Fruit fly (Drosophila melanogaster): ENCODE measurements around the gene Smyd4-2.

DNA sequence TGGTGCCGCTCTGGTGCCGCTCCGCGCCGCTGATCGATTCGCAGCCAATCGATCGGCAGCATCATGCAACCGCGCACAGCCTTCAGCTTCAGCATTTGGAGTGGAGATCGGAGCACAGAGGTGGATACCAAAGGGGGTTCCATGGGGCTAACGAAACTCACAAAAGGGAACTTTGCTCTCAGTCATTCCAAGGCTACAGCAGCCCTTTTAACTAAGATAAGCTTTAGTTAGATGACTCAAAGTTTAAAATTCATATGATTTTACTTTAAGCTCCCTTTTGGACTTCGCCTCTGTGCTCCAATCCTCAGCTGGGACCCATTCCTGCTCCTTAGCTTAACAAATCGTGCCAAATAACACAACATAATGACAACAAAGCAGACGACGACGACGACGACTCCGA, 18.7 kb upstream of the Smyd4-2 start:
- no peak for TF ChIP-seq kay (GFP tag; ENCODE audit: borderline replicate concordance)
- TF ChIP-seq CG7045 (GFP tag; optimal IDR thresholded peaks at IDR 0.05) = no peak
- TF ChIP-seq toe (GFP tag; optimal IDR thresholded peaks at IDR 0.05) = no peak
- TF ChIP-seq CG14711 (tag; optimal IDR thresholded peaks at IDR 0.05) = no peak
- no peak for TF ChIP-seq CG33017 (tag; optimal IDR thresholded peaks at IDR 0.05)
- TF ChIP-seq pad (GFP tag; optimal IDR thresholded peaks at IDR 0.05) = no peak
- TF ChIP-seq cnc (optimal IDR thresholded peaks at IDR 0.05) = no peak
- no peak for TF ChIP-seq Clk (GFP tag; optimal IDR thresholded peaks at IDR 0.05)
- no peak for TF ChIP-seq CG12768 (GFP tag; optimal IDR thresholded peaks at IDR 0.05)
- TF ChIP-seq tj (GFP tag; optimal IDR thresholded peaks at IDR 0.05) = no peak

Data from whole organism, adult.